Fruit fly (Drosophila melanogaster): Measurements from ENCODE around the gene CG42521.

DNA sequence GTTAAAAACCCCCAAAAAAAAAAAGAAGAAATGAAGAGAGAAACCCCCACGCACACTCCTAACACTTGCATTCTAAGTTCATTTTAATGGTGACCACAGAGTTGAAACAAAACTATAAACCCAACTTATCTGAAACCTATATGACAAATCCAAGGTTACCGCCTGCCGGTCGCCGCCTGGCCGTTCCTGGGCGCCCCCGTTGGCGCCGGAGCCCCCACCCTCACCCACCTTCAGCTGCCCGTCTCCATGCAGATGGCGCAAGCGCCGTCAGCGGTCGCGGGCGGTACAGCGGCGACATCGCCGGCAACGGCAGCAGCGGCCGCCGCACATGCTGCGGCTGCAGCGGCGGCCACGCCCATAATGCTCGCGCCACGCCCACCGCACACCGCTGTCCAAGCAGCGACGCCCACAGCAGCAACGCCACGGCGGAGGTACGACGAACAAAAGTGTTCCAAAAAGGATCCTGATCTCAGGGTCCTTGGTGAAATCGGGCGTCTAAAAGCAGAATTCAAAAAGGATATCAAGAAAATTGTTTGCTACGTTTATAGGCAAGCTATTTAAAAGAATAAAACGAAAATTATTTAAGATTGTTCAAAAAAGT is 41.6 kb downstream of the CG42521 start:
- no peak for TF ChIP-seq CG6808 (GFP tag; optimal IDR thresholded peaks at IDR 0.05)
- TF ChIP-seq topi (GFP tag; optimal IDR thresholded peaks at IDR 0.05) = no peak
- no peak for TF ChIP-seq fkh (GFP tag; optimal IDR thresholded peaks at IDR 0.05)
- TF ChIP-seq Hr4 (GFP tag; optimal IDR thresholded peaks at IDR 0.05) = no peak
- TF ChIP-seq CG11902 (GFP tag; optimal IDR thresholded peaks at IDR 0.05) = no peak
- TF ChIP-seq CG6163 (GFP tag; IDR thresholded peaks at IDR 0.05) = no peak
- TF ChIP-seq Lpt (GFP tag; optimal IDR thresholded peaks at IDR 0.05) = no peak
- TF ChIP-seq net (GFP tag; optimal IDR thresholded peaks at IDR 0.05) = no peak
- TF ChIP-seq svp (GFP tag) = no peak
